Worm (Caenorhabditis elegans): Measurements from ENCODE around the gene srh-204.
"Not testable (repeated sequence)": the region's sequence is repeated elsewhere in the genome, so short reads cannot be mapped to it uniquely, and the experiment has no call there.

The srh-204 gene

DNA sequence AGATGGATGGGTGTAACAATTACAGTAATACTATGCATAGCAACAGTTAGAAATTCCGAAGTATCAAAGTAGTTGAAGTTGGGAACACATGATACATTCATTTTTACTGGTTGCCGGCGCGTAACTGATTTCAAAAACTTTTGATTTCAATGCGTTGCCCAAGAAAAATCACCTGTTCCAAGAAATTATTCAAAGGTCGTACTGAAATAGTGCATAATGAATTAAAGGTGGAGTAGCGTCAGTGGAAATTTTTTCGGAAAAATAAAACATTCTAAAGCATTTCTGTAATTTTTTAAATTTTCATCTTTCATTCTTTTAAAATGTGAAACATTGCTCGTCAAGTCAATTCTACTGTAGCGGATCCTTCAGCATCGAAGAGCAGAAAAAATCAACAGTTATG is at the start of gene srh-204:
Gene srh-204, minus strand, starts transcription at position 101 of the 400 bp plus-strand sequence.
- no peak for TF ChIP-seq nhr-232 (tag; optimal IDR thresholded peaks at IDR 0.05)
- no peak for TF ChIP-seq eyg-1 (tag; optimal IDR thresholded peaks at IDR 0.05)
- TF ChIP-seq K02D7.2 (tag; optimal IDR thresholded peaks at IDR 0.05) = no peak
- no peak for TF ChIP-seq pros-1 (tag; optimal IDR thresholded peaks at IDR 0.05)
- no peak for TF ChIP-seq T23F11.4 (GFP tag; optimal IDR thresholded peaks at IDR 0.05)
- no peak for TF ChIP-seq lim-6 (tag; optimal IDR thresholded peaks at IDR 0.05)
- no peak for TF ChIP-seq tbx-7 (tag; optimal IDR thresholded peaks at IDR 0.05)
- no peak for TF ChIP-seq pha-4 (tag; optimal IDR thresholded peaks at IDR 0.05)
- TF ChIP-seq ceh-2 (tag; optimal IDR thresholded peaks at IDR 0.05) = no peak
- TF ChIP-seq ceh-30 (tag; optimal IDR thresholded peaks at IDR 0.05) = no peak
- no peak for TF ChIP-seq ahr-1 (tag; optimal IDR thresholded peaks at IDR 0.05)
- TF ChIP-seq sox-2 (GFP tag; IDR thresholded peaks at IDR 0.05) = no peak
- TF ChIP-seq syd-9 (tag; optimal IDR thresholded peaks at IDR 0.05) = no peak
- TF ChIP-seq K09A11.1 (tag; optimal IDR thresholded peaks at IDR 0.05; ENCODE audit: insufficient read depth) = no peak
- TF ChIP-seq fkh-10 (GFP tag; optimal IDR thresholded peaks at IDR 0.05) = no peak

DNA sequence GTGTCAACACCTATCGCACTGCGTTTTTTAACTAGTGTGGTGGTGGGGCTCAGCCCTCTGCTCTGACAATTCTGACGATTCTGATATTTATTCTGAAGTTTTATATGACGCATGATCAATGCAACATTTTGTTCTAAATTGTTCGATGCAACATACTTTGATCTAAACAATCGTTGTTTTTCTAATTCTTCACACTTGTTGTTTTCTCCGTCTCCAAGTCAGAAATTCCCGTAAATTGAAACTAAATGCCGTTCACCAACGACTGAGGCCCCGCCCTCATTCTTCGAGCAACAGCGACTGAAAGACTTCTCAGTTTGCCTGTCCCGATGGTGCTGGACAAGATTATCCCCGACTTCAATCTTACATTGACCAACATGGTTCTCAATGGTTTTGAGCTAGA is 44.5 kb upstream of the srh-204 start, which contains the start of gene srt-19:
Gene srt-19, plus strand, starts transcription at position 301 of the 400 bp plus-strand sequence.
- not testable (repeated sequence) for TF ChIP-seq sdc-2, pros-1, hlh-8 (tag; optimal IDR thresholded peaks at IDR 0.05)

DNA sequence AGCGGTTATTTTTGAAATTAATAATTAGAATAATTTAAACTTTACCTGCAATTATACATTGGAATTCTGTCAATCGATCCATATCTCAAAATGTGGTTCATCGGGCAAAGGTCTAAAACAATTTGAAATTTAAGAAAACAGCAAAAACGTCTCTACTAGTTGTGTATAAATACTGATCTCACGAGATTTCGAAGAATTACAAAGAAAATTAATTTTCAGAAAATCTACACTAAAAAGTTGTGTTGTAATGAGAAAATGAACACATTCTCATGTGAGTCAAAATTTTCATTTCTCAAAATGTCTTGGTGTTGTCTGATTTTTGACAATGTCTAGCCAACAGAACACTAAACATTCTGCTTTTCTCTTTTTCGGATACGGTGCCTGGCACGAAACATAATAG is 41.5 kb upstream of the srh-204 start, which contains the start of gene srt-37:
Gene srt-37, minus strand, starts transcription at position 101 of the 400 bp plus-strand sequence.
- not testable (repeated sequence) for TF ChIP-seq ref-2, tbx-7, nhr-232 (tag; optimal IDR thresholded peaks at IDR 0.05)

DNA sequence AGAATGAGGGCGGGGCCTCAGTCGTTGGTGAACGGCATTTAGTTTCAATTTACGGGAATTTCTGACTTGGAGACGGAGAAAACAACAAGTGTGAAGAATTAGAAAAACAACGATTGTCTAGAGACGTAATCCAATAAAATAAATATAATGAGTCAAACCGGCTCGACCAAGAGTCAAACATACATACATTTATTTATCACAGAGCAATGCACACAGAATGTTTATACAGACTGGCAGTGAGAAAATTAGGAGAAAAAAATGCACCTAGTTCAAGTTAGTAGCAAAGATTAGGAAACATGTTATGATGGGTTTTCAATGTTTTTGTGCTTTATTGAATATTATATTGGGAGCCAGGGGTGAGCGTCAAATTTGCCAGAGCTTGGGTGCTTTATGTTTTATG is 38.5 kb upstream of the srh-204 start, which contains the start of gene srt-20:
Gene srt-20, minus strand, starts transcription at position 101 of the 400 bp plus-strand sequence.
- TF ChIP-seq pha-4, unc-86, ets-4 (tag; optimal IDR thresholded peaks at IDR 0.05): not testable (repeated sequence)

DNA sequence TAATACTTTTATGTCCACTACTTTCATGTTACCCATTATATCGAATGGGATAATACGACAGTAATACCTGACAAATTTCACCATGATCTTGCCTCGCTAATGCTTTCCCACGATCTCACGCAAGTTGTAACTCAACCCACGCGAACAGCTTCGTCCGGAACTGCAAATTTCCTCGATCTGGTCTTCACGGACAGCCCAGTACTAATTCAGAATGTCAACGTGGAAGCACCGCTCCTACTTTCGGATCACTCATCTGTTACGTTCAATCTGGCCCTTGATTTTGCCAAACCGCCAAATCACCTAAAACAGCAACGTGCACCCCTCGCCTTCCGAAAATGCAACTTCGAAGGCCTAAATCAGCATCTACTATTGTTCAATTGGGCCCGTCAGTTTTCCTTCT is 33.2 kb upstream of the srh-204 start:
- TF ChIP-seq ceh-6 (GFP tag; optimal IDR thresholded peaks at IDR 0.05) (no peak), eyg-1 (tag; optimal IDR thresholded peaks at IDR 0.05) (no peak), che-1 (tag; optimal IDR thresholded peaks at IDR 0.05) (no peak), elt-4 (tag; optimal IDR thresholded peaks at IDR 0.05) (no peak), ztf-16 (tag; optimal IDR thresholded peaks at IDR 0.05) (no peak), npax-4 (tag; optimal IDR thresholded peaks at IDR 0.05) (no peak), nhr-11 (tag; optimal IDR thresholded peaks at IDR 0.05) (no peak), gmeb-2 (tag; optimal IDR thresholded peaks at IDR 0.05) (no peak), zip-5 (tag; optimal IDR thresholded peaks at IDR 0.05) (no peak)

DNA sequence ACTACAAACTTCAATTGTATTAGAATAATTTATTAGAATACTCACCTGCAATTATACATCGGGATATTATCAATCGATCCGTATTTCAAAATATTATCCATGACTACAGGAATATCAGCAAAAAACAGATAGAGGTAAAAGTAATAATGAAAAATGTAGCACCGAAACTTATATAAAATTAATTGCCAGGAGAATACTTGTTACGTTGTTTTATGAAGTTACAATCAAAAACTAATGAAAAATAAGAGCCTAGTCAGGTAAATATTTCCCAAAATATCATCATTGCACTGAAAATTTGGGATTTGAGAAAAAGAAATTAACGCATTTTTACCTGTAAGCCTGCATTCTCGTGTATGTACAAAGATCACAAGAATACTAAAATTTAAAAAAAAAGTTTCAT is 31.1 kb upstream of the srh-204 start, which contains the start of gene srt-38:
Gene srt-38, minus strand, starts transcription at position 101 of the 400 bp plus-strand sequence.
- not testable (repeated sequence) for TF ChIP-seq ceh-34, nfya-1, ceh-24 (tag; optimal IDR thresholded peaks at IDR 0.05)

DNA sequence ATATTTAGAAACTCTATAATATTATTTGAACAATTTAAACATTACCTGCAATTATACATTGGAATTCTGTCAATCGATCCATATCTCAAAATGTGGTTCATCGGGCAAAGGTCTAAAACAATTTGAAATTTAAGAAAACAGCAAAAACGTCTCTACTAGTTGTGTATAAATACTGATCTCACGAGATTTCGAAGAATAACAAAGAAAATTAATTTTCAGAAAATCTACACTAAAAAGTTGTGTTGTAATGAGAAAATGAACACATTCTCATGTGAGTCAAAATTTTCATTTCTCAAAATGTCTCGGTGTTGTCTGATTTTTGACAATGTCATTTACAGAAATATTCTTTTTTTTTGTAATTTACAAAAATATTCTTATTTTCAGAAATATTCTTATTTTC is 28.0 kb upstream of the srh-204 start, which contains the start of gene srt-36:
Gene srt-36, minus strand, starts transcription at position 101 of the 400 bp plus-strand sequence.
- not testable (repeated sequence) for TF ChIP-seq pqm-1, pros-1, che-1 (tag; optimal IDR thresholded peaks at IDR 0.05)
